Fruit fly (Drosophila melanogaster) whole organism, embryonic: ENCODE measurements around the gene sing.
A peak's percentile ranks its signal among the peaks of the same experiment; 100 is the strongest.

Experiments
- ATbp ChIP-seq: fragments of 200-800 bp; sonication (Bioruptor generic); optimal IDR thresholded peaks from 2 replicates; lab custom pipeline; 2017; ENCODE audit warnings: missing biosample characterization, mild to moderate bottlenecking, missing genetic modification characterization, missing genetic modification reagents
- CG10543 ChIP-seq: fragments of 200-800 bp; sonication (Bioruptor generic); optimal IDR thresholded peaks from 3 replicates; lab custom pipeline; 2017; ENCODE audit warnings: missing biosample characterization, mild to moderate bottlenecking, missing genetic modification characterization, moderate library complexity
- CG12769 ChIP-seq: fragments of 200-800 bp; sonication (Bioruptor generic); optimal IDR thresholded peaks from 2 replicates; lab custom pipeline; 2019; ENCODE audit warnings: missing biosample characterization, mild to moderate bottlenecking, missing genetic modification characterization, moderate library complexity
- CG13424 ChIP-seq: fragments of 200-800 bp; sonication (Bioruptor generic); optimal IDR thresholded peaks from 2 replicates; lab custom pipeline; 2019; ENCODE audit warnings: missing biosample characterization, mild to moderate bottlenecking, missing genetic modification characterization, moderate library complexity
- CG13894 ChIP-seq: fragments of 200-800 bp; sonication (Bioruptor generic); optimal IDR thresholded peaks from 3 replicates; lab custom pipeline; 2018; ENCODE audit warnings: missing biosample characterization, mild to moderate bottlenecking, missing genetic modification characterization, moderate library complexity
- CG1529 ChIP-seq: fragments of 200-800 bp; sonication (Bioruptor generic); optimal IDR thresholded peaks from 3 replicates; lab custom pipeline; 2018; ENCODE audit warnings: missing biosample characterization, missing genetic modification characterization
- CG15601 ChIP-seq: fragments of 200-800 bp; sonication (Bioruptor generic); optimal IDR thresholded peaks from 3 replicates; lab custom pipeline; 2019; ENCODE audit warnings: missing biosample characterization, mild to moderate bottlenecking, missing genetic modification characterization, moderate library complexity
- CG16815 ChIP-seq: fragments of 200-800 bp; sonication (Bioruptor generic); optimal IDR thresholded peaks from 3 replicates; lab custom pipeline; 2017; ENCODE audit warnings: missing biosample characterization, mild to moderate bottlenecking, missing genetic modification characterization
- CG3281 ChIP-seq: fragments of 200-800 bp; sonication (Bioruptor generic); optimal IDR thresholded peaks from 3 replicates; lab custom pipeline; 2017; ENCODE audit warnings: missing biosample characterization, mild to moderate bottlenecking, missing genetic modification characterization
- CG33557 ChIP-seq: fragments of 200-800 bp; sonication (Bioruptor generic); optimal IDR thresholded peaks from 2 replicates; lab custom pipeline; 2019; ENCODE audit warnings: missing biosample characterization, mild to moderate bottlenecking, missing genetic modification characterization, moderate library complexity
- CG3726 ChIP-seq: fragments of 200-800 bp; sonication (Bioruptor generic); IDR thresholded peaks from 3 replicates; pipeline ENCODE4, ENCODE4 v1.3.6; 2022; ENCODE audit warnings: missing biosample characterization, missing genetic modification characterization
- CG4617 ChIP-seq: fragments of 200-800 bp; sonication (Bioruptor generic); optimal IDR thresholded peaks from 3 replicates; lab custom pipeline; 2016; ENCODE audit warnings: missing biosample characterization, missing genetic modification characterization, borderline replicate concordance
- CG5245 ChIP-seq: fragments of 200-800 bp; sonication (Bioruptor generic); optimal IDR thresholded peaks from 3 replicates; lab custom pipeline; 2016; ENCODE audit warnings: missing biosample characterization, missing genetic modification characterization
- CG6254 ChIP-seq: fragments of 200-800 bp; sonication (Bioruptor generic); optimal IDR thresholded peaks from 3 replicates; lab custom pipeline; 2017; ENCODE audit warnings: mild to moderate bottlenecking, missing biosample characterization, missing genetic modification reagents, missing genetic modification characterization
- CG6765 ChIP-seq: fragments of 200-800 bp; sonication (Bioruptor generic); optimal IDR thresholded peaks from 3 replicates; lab custom pipeline; 2017; ENCODE audit warnings: missing biosample characterization, mild to moderate bottlenecking, missing genetic modification characterization
- CG8388 ChIP-seq: fragments of 200-800 bp; sonication (Bioruptor generic); optimal IDR thresholded peaks from 2 replicates; lab custom pipeline; 2019; ENCODE audit warnings: missing biosample characterization, mild to moderate bottlenecking, missing genetic modification characterization, moderate library complexity
- Camta ChIP-seq: fragments of 200-800 bp; sonication (Bioruptor generic); optimal IDR thresholded peaks from 2 replicates; lab custom pipeline; 2016; ENCODE audit warnings: missing biosample characterization, missing genetic modification characterization
- CrebB ChIP-seq: fragments of 200-800 bp; sonication (Bioruptor generic); optimal IDR thresholded peaks from 3 replicates; lab custom pipeline; 2018; ENCODE audit warnings: missing biosample characterization, mild to moderate bottlenecking, missing genetic modification characterization
- Deaf1 ChIP-seq: fragments of 200-800 bp; optimal IDR thresholded peaks from 3 replicates; lab custom pipeline; 2019; ENCODE audit warnings: missing biosample characterization, mild to moderate bottlenecking, missing genetic modification characterization, moderate library complexity
- Dfd ChIP-seq, 2 experiments: fragments of >200 bp; optimal IDR thresholded peaks; 2 replicates each; lab custom pipeline; 2017; ENCODE audit warnings: missing biosample characterization in 2 of 2, missing genetic modification characterization in 2 of 2
- Gsc ChIP-seq: fragments of 200-800 bp; sonication (Bioruptor generic); IDR thresholded peaks from 2 replicates; pipeline ENCODE4 v1.3.6; 2022; ENCODE audit warnings: missing biosample characterization, missing genetic modification characterization
- HLH3B ChIP-seq: fragments of 200-800 bp; sonication (Bioruptor generic); IDR thresholded peaks from 2 replicates; pipeline ENCODE4 v1.3.6; 2022; ENCODE audit warnings: missing biosample characterization, missing genetic modification characterization
- Hr78 ChIP-seq, 2 experiments: fragments of 200-800 bp in 1 of 2; fragments of >200 bp in 1 of 2; sonication (Bioruptor generic) in 1 of 2; optimal IDR thresholded peaks; 2 replicates each; lab custom pipeline; 2017 to 2019; ENCODE audit warnings: missing biosample characterization in 2 of 2, missing genetic modification characterization in 2 of 2, mild to moderate bottlenecking in 1 of 2, moderate library complexity in 1 of 2
- Med ChIP-seq: fragments of 200-800 bp; sonication (Bioruptor generic); peaks from one replicate; lab custom pipeline; 2016; ENCODE audit warnings: missing biosample characterization, missing genetic modification characterization, mild to moderate bottlenecking, inconsistent platforms, moderate library complexity
- Oaz ChIP-seq: fragments of 200-800 bp; sonication (Bioruptor generic); IDR thresholded peaks from 2 replicates; pipeline ENCODE4 v1.3.6; 2022; ENCODE audit warnings: missing biosample characterization, missing genetic modification characterization
- Pdp1 ChIP-seq, 2 experiments: fragments of 200-800 bp; sonication (Bioruptor generic); optimal IDR thresholded peaks; 3 replicates each; lab custom pipeline; 2016; ENCODE audit warnings: missing biosample characterization in 2 of 2, missing genetic modification characterization in 2 of 2, mild to moderate bottlenecking in 1 of 2, moderate library complexity in 1 of 2
- Stat92E ChIP-seq, 3 experiments: fragments of >200 bp in 2 of 3; fragments of 200-800 bp in 1 of 3; sonication (Bioruptor generic) in 1 of 3; optimal IDR thresholded peaks; 2 replicates each; lab custom pipeline; 2017 to 2019; ENCODE audit warnings: missing biosample characterization in 3 of 3, missing genetic modification characterization in 3 of 3, mild to moderate bottlenecking in 1 of 3, moderate library complexity in 1 of 3
- br ChIP-seq: fragments of >200 bp; optimal IDR thresholded peaks from 2 replicates; lab custom pipeline; 2017
- bsh ChIP-seq, 2 experiments: fragments of 200-800 bp; sonication (Bioruptor generic); optimal IDR thresholded peaks; 2 replicates each; lab custom pipeline; 2017 to 2018; ENCODE audit warnings: mild to moderate bottlenecking in 2 of 2, missing biosample characterization in 2 of 2, missing genetic modification characterization in 2 of 2, moderate library complexity in 1 of 2
- cad ChIP-seq: fragments of >200 bp; optimal IDR thresholded peaks from 2 replicates; lab custom pipeline; 2017; ENCODE audit warnings: missing biosample characterization, missing genetic modification characterization
- cg ChIP-seq: fragments of 200-800 bp; sonication (Bioruptor generic); optimal IDR thresholded peaks from 3 replicates; lab custom pipeline; 2019; ENCODE audit warnings: missing biosample characterization, mild to moderate bottlenecking, missing genetic modification characterization, moderate library complexity
- chm ChIP-seq: fragments of 200-800 bp; sonication (Bioruptor generic); IDR thresholded peaks from 2 replicates; pipeline ENCODE4 v1.3.6; 2022; ENCODE audit warnings: missing biosample characterization, missing genetic modification characterization
- emc ChIP-seq: fragments of 200-800 bp; sonication (Bioruptor generic); optimal IDR thresholded peaks from 2 replicates; lab custom pipeline; 2016; ENCODE audit warnings: missing biosample characterization, missing genetic modification characterization
- ems ChIP-seq: fragments of 200-800 bp; sonication (Bioruptor generic); optimal IDR thresholded peaks from 3 replicates; lab custom pipeline; 2016; ENCODE audit warnings: missing biosample characterization, missing genetic modification characterization
- fru ChIP-seq: fragments of >200 bp; optimal IDR thresholded peaks from 2 replicates; lab custom pipeline; 2017
- ind ChIP-seq: fragments of 200-800 bp; sonication (Bioruptor generic); optimal IDR thresholded peaks from 3 replicates; lab custom pipeline; 2016; ENCODE audit warnings: missing biosample characterization, missing genetic modification characterization
- nom ChIP-seq: fragments of 200-800 bp; sonication (Bioruptor generic); optimal IDR thresholded peaks from 2 replicates; lab custom pipeline; 2017; ENCODE audit warnings: missing biosample characterization, missing genetic modification characterization, mild to moderate bottlenecking, moderate library complexity, missing genetic modification reagents
- oc ChIP-seq: fragments of 200-800 bp; sonication (Bioruptor generic); optimal IDR thresholded peaks from 2 replicates; lab custom pipeline; 2018; ENCODE audit warnings: missing biosample characterization, mild to moderate bottlenecking, missing genetic modification characterization, moderate library complexity
- org-1 ChIP-seq: fragments of 200-800 bp; sonication (Bioruptor generic); optimal IDR thresholded peaks from 2 replicates; lab custom pipeline; 2017; ENCODE audit warnings: missing biosample characterization, missing genetic modification characterization
- sd ChIP-seq: fragments of 200-800 bp; sonication (Bioruptor generic); optimal IDR thresholded peaks from 3 replicates; lab custom pipeline; 2018; ENCODE audit warnings: missing biosample characterization, mild to moderate bottlenecking, missing genetic modification characterization, moderate library complexity
- sens ChIP-seq: fragments of 200-800 bp; sonication (Bioruptor generic); peaks from one replicate; lab custom pipeline; 2016; ENCODE audit warnings: missing biosample characterization, missing genetic modification characterization
- slbo ChIP-seq: fragments of 200-800 bp; sonication (Bioruptor generic); IDR thresholded peaks from 2 replicates; pipeline ENCODE4 v1.3.6; 2022; ENCODE audit warnings: missing biosample characterization, missing genetic modification characterization
- sqz ChIP-seq: fragments of 200-800 bp; sonication (Bioruptor generic); optimal IDR thresholded peaks from 3 replicates; lab custom pipeline; 2018; ENCODE audit warnings: missing biosample characterization, mild to moderate bottlenecking, missing genetic modification characterization
- stc ChIP-seq: fragments of 200-800 bp; sonication (Bioruptor generic); IDR thresholded peaks from 2 replicates; pipeline ENCODE4 v1.3.6; 2022; ENCODE audit warnings: missing biosample characterization, missing genetic modification characterization
- tgo ChIP-seq: fragments of 200-800 bp; sonication (Bioruptor generic); IDR thresholded peaks from 3 replicates; pipeline ENCODE4 v1.3.6; 2022; ENCODE audit warnings: missing biosample characterization, missing genetic modification characterization
- tx ChIP-seq: fragments of 200-800 bp; sonication (Bioruptor generic); optimal IDR thresholded peaks from 2 replicates; lab custom pipeline; 2016; ENCODE audit warnings: missing biosample characterization, missing genetic modification characterization
- unpg ChIP-seq: fragments of 200-800 bp; sonication (Bioruptor generic); optimal IDR thresholded peaks from 3 replicates; lab custom pipeline; 2018; ENCODE audit warnings: missing biosample characterization, mild to moderate bottlenecking, missing genetic modification characterization, moderate library complexity
- vvl ChIP-seq: fragments of 200-800 bp; sonication (Bioruptor generic); IDR thresholded peaks from 2 replicates; pipeline ENCODE4 v1.3.6; 2022; ENCODE audit warnings: missing biosample characterization, missing genetic modification characterization

The sing gene

DNA sequence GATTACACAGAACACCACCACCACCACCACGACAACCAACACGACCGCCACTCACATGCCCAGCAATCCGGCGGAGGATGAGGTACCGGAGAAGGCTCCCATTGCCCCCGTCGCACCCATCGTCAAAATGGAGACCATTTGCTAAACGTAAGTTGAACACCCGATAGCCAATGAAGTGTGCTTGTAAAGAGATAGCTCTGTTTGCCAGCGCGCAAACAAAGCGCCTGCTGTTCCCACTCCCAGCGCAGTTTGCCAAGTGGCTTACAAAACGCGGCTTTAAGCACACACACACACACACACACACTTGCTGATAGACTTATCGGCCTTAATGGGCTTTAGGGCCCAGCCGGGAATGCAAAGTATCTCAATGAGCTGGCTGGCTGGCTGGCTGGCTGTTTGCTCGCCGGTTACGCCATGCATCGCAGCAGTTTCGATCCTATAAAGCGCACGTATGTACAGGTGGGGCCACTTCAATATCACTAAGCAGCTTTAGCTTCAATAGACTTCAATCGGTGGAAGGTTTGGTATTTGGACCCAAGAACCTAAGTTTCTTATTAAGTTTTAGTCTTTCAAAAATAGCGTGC lies 35.6 kb upstream of the sing start:
- peak; percentile 7 for TF ChIP-seq CG12769 (tag; lab: Kevin White, UChicago)
- TF ChIP-seq bsh (GFP tag; optimal IDR thresholded peaks at IDR 0.05; lab: Kevin White, UChicago): no peak
- no peak for TF ChIP-seq ind
- 0 out of 2 replicates have a peak, but pooled peaks have one; percentile 16 for TF ChIP-seq HLH3B (GFP tag; lab: Robert Waterston, UW)
- no peak for TF ChIP-seq tgo (GFP tag; lab: Robert Waterston, UW)
- TF ChIP-seq cg (GFP tag; lab: Kevin White, UChicago): peak; percentile 24
- peak; percentile 39 for TF ChIP-seq ATbp (GFP tag; lab: Kevin White, UChicago)
- TF ChIP-seq Pdp1 (GFP tag; optimal IDR thresholded peaks at IDR 0.05; lab: Kevin White, UChicago): peak in 1 of 2 experiments; percentile 70
- peak; percentile 6; the same call in 1 of the 2 replicates for TF ChIP-seq slbo (GFP tag; lab: Robert Waterston, UW)
- no peak for TF ChIP-seq CG33557
- TF ChIP-seq unpg (GFP tag; lab: Kevin White, UChicago): no peak
- TF ChIP-seq Med (GFP tag; lab: Kevin White, UChicago): peak; percentile 35
- no peak for TF ChIP-seq CG3281 (GFP tag; lab: Kevin White, UChicago)
- no peak for TF ChIP-seq chm (GFP tag; lab: Robert Waterston, UW)
- TF ChIP-seq cad (GFP tag; lab: Kevin White, UChicago): no peak
- peak; percentile 26; the same call in 1 of the 2 replicates for TF ChIP-seq stc (GFP tag; lab: Robert Waterston, UW)
- peak; percentile 50 for TF ChIP-seq sd (tag; lab: Kevin White, UChicago)
- TF ChIP-seq CG10543: peak; percentile 16
- peak; percentile 78 for TF ChIP-seq sens (GFP tag; lab: Kevin White, UChicago)
- TF ChIP-seq oc (tag; lab: Kevin White, UChicago): peak; percentile 70

dm6 chrX:16644535-16645131 lies 34.5 kb upstream of the sing start:
- TF ChIP-seq CG8388 (no peak), Stat92E (GFP tag; optimal IDR thresholded peaks at IDR 0.05; lab: Kevin White, UChicago) (no peak), br (lab: Kevin White, UChicago) (no peak), tx (GFP tag; lab: Kevin White, UChicago) (no peak), fru (no peak), CG6765 (no peak), Hr78 (GFP tag; optimal IDR thresholded peaks at IDR 0.05; lab: Kevin White, UChicago) (peak in 1 of 2 experiments; percentile 72), emc (GFP tag; lab: Kevin White, UChicago) (no peak), CG16815 (peak; percentile 2), CG13894 (no peak), Dfd (GFP tag; optimal IDR thresholded peaks at IDR 0.05; lab: Kevin White, UChicago) (no peak), Oaz (no peak), org-1 (peak; percentile 38), CG4617 (GFP tag; lab: Kevin White, UChicago) (no peak), CG15601 (peak; percentile 50), CG5245 (GFP tag; lab: Kevin White, UChicago) (no peak), CG13424 (tag; lab: Kevin White, UChicago) (peak; percentile 36), CG3726 (GFP tag; lab: Robert Waterston, UW) (no peak), ems (GFP tag; lab: Kevin White, UChicago) (no peak), Gsc (GFP tag; lab: Robert Waterston, UW) (no peak), CG1529 (GFP tag; lab: Kevin White, UChicago) (peak; percentile 52), CrebB (tag; lab: Kevin White, UChicago) (peak; percentile 60), CG6254 (GFP tag; lab: Kevin White, UChicago) (peak; percentile 48), sqz (GFP tag; lab: Kevin White, UChicago) (peak; percentile 38), nom (GFP tag; lab: Kevin White, UChicago) (no peak), vvl (GFP tag; lab: Robert Waterston, UW) (0 out of 2 replicates have a peak, but pooled peaks have one; percentile 10), Camta (GFP tag; lab: Kevin White, UChicago) (no peak), Pdp1 (GFP tag; optimal IDR thresholded peaks at IDR 0.05; lab: Kevin White, UChicago) (peak in 1 of 2 experiments; percentile 41), Deaf1 (no peak)
